Worm (Caenorhabditis elegans) whole organism, late embryonic: Measurements from ENCODE around the gene fbxb-105.

Experiments used
- C08G9.2 ChIP-seq: sonication (generic microtip); optimal IDR thresholded peaks from 2 replicates; lab custom pipeline; 2016; ENCODE audit warnings: mild to moderate bottlenecking, missing genetic modification characterization, moderate library complexity, missing compliant biosample characterization
- C38D4.7 ChIP-seq: fragments of 200-800 bp; sonication (Bioruptor generic); optimal IDR thresholded peaks from 2 replicates; lab custom pipeline; 2018; ENCODE audit warnings: mild to moderate bottlenecking, missing genetic modification characterization, moderate library complexity, missing compliant biosample characterization
- F13H6.1 ChIP-seq: sonication (generic microtip); optimal IDR thresholded peaks from 2 replicates; lab custom pipeline; 2016; ENCODE audit warnings: missing genetic modification characterization, missing compliant biosample characterization
- K02D7.2 ChIP-seq: sonication (generic microtip); optimal IDR thresholded peaks from 2 replicates; lab custom pipeline; 2017; ENCODE audit warnings: mild to moderate bottlenecking, missing genetic modification characterization, missing compliant biosample characterization
- T23F11.4 ChIP-seq: fragments of 200-800 bp; sonication (Bioruptor generic); optimal IDR thresholded peaks from 2 replicates; lab custom pipeline; 2018; ENCODE audit warnings: mild to moderate bottlenecking, missing genetic modification characterization, missing compliant biosample characterization
- ahr-1 ChIP-seq: sonication (generic microtip); optimal IDR thresholded peaks from 2 replicates; lab custom pipeline; 2016; ENCODE audit warnings: missing genetic modification characterization, missing compliant biosample characterization
- ama-1 ChIP-seq: fragments of 150-350 bp; optimal IDR thresholded peaks from 2 replicates; lab custom pipeline; 2014
- ceh-14 ChIP-seq: sonication (generic microtip); optimal IDR thresholded peaks from 2 replicates; lab custom pipeline; 2016; ENCODE audit warnings: missing genotype, missing genetic modification characterization, missing compliant biosample characterization
- ceh-19 ChIP-seq: fragments of 200-800 bp; sonication (Bioruptor generic); optimal IDR thresholded peaks from 2 replicates; lab custom pipeline; 2018; ENCODE audit warnings: mild to moderate bottlenecking, missing genetic modification characterization, missing compliant biosample characterization
- ceh-2 ChIP-seq: sonication (generic microtip); optimal IDR thresholded peaks from 2 replicates; lab custom pipeline; 2016; ENCODE audit warnings: missing genotype, missing genetic modification characterization, missing compliant biosample characterization
- ceh-22 ChIP-seq: sonication (generic microtip); optimal IDR thresholded peaks from 2 replicates; lab custom pipeline; 2017; ENCODE audit warnings: missing biosample characterization, missing genetic modification characterization
- ceh-24 ChIP-seq: sonication (generic microtip); optimal IDR thresholded peaks from 2 replicates; lab custom pipeline; 2016; ENCODE audit warnings: mild to moderate bottlenecking, missing genetic modification characterization, missing compliant biosample characterization
- ceh-30 ChIP-seq: fragments of 150-350 bp; optimal IDR thresholded peaks from 2 replicates; lab custom pipeline; 2014; ENCODE audit warnings: missing biosample characterization, missing genetic modification characterization
- ceh-31 ChIP-seq: sonication (generic microtip); optimal IDR thresholded peaks from 2 replicates; lab custom pipeline; 2016; ENCODE audit warnings: missing genetic modification characterization, missing compliant biosample characterization
- ceh-6 ChIP-seq: fragments of 200-800 bp; sonication (Bioruptor generic); optimal IDR thresholded peaks from 2 replicates; lab custom pipeline; 2018; ENCODE audit warnings: mild to moderate bottlenecking, missing genetic modification characterization, missing compliant biosample characterization
- che-1 ChIP-seq: sonication (generic microtip); optimal IDR thresholded peaks from 2 replicates; lab custom pipeline; 2016; ENCODE audit warnings: mild to moderate bottlenecking, missing genetic modification characterization, missing compliant biosample characterization
- dve-1 ChIP-seq: sonication (generic microtip); optimal IDR thresholded peaks from 2 replicates; lab custom pipeline; 2017; ENCODE audit warnings: antibody characterized with exemption, mild to moderate bottlenecking, missing genetic modification characterization, missing compliant biosample characterization
- elt-2 ChIP-seq: sonication (generic microtip); optimal IDR thresholded peaks from 2 replicates; lab custom pipeline; 2016; ENCODE audit warnings: missing genetic modification reagents, missing genetic modification characterization, missing compliant biosample characterization
- ets-4 ChIP-seq: sonication (generic microtip); optimal IDR thresholded peaks from 2 replicates; lab custom pipeline; 2016; ENCODE audit warnings: missing genetic modification characterization, missing compliant biosample characterization
- fkh-10 ChIP-seq: fragments of 150-350 bp; optimal IDR thresholded peaks from 2 replicates; lab custom pipeline; 2014; ENCODE audit warnings: missing biosample characterization, missing genetic modification reagents, missing genetic modification characterization
- fkh-6 ChIP-seq: sonication (generic microtip); optimal IDR thresholded peaks from 2 replicates; lab custom pipeline; 2016; ENCODE audit warnings: missing genetic modification characterization, missing compliant biosample characterization
- hlh-13 ChIP-seq: fragments of 200-800 bp; sonication (Bioruptor generic); optimal IDR thresholded peaks from 2 replicates; lab custom pipeline; 2018; ENCODE audit warnings: mild to moderate bottlenecking, missing genetic modification characterization, missing compliant biosample characterization
- hlh-30 ChIP-seq: sonication (generic microtip); optimal IDR thresholded peaks from 2 replicates; lab custom pipeline; 2017; ENCODE audit warnings: antibody characterized with exemption, missing genetic modification characterization, missing compliant biosample characterization; ENCODE audit not compliant: insufficient read depth
- hlh-6 ChIP-seq: sonication (generic microtip); optimal IDR thresholded peaks from 2 replicates; lab custom pipeline; 2016; ENCODE audit warnings: missing genotype, missing genetic modification characterization, missing compliant biosample characterization
- hlh-8 ChIP-seq: sonication (generic microtip); optimal IDR thresholded peaks from 2 replicates; lab custom pipeline; 2016; ENCODE audit warnings: missing genotype, missing genetic modification characterization, missing compliant biosample characterization
- lim-6 ChIP-seq: sonication (generic microtip); optimal IDR thresholded peaks from 2 replicates; lab custom pipeline; 2016; ENCODE audit warnings: missing genetic modification characterization, missing compliant biosample characterization
- lin-11 ChIP-seq: fragments of 200-800 bp; sonication (Bioruptor generic); optimal IDR thresholded peaks from 2 replicates; lab custom pipeline; 2018; ENCODE audit warnings: mild to moderate bottlenecking, missing genetic modification characterization, missing compliant biosample characterization
- mec-3 ChIP-seq: sonication (generic microtip); optimal IDR thresholded peaks from 2 replicates; lab custom pipeline; 2016; ENCODE audit warnings: borderline replicate concordance, missing genetic modification characterization, missing compliant biosample characterization
- nfya-1 ChIP-seq: sonication (generic microtip); optimal IDR thresholded peaks from 2 replicates; lab custom pipeline; 2017; ENCODE audit warnings: missing genetic modification characterization, mild to moderate bottlenecking, missing compliant biosample characterization, antibody characterized with exemption, moderate library complexity
- nhr-11 ChIP-seq: fragments of 150-350 bp; optimal IDR thresholded peaks from 2 replicates; lab custom pipeline; 2014; ENCODE audit warnings: missing biosample characterization, missing genetic modification characterization
- pat-9 ChIP-seq: fragments of 200-800 bp; sonication (Bioruptor generic); optimal IDR thresholded peaks from 2 replicates; lab custom pipeline; 2018; ENCODE audit warnings: mild to moderate bottlenecking, missing genetic modification characterization, moderate library complexity, missing compliant biosample characterization
- sdc-2 ChIP-seq: sonication (generic microtip); optimal IDR thresholded peaks from 2 replicates; lab custom pipeline; 2016; ENCODE audit warnings: missing genotype, missing genetic modification characterization, missing compliant biosample characterization
- ttx-3 ChIP-seq: sonication (generic microtip); optimal IDR thresholded peaks from 2 replicates; lab custom pipeline; 2016; ENCODE audit warnings: missing genetic modification reagents, missing genetic modification characterization, missing compliant biosample characterization
- unc-42 ChIP-seq: sonication (generic microtip); optimal IDR thresholded peaks from 2 replicates; lab custom pipeline; 2016; ENCODE audit warnings: missing genotype, missing genetic modification characterization, missing compliant biosample characterization
- unc-86 ChIP-seq: sonication (generic microtip); optimal IDR thresholded peaks from 2 replicates; lab custom pipeline; 2016; ENCODE audit warnings: missing genetic modification characterization, missing compliant biosample characterization
- ztf-16 ChIP-seq: sonication (generic microtip); optimal IDR thresholded peaks from 2 replicates; lab custom pipeline; 2017; ENCODE audit warnings: missing genetic modification characterization, missing compliant biosample characterization

The fbxb-105 gene

DNA sequence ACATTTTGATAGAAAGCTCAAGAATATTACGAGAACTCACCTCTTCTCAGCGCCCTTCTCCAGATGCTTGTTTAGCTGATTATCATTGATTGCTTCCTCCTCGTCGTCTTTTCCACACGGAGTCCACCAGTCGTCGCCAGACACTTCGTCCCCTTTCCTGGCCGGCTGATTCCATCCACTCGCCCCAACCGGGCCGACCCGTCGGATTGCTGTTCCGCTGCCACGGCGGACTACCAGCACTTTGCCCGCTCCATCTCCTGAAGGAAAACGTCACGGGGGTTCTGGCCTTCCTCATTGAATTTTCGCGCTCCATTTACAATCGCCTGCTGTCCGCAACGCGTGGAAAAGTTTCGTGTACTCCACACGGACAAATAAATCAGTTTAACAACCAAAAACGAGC, 12.7 kb upstream of the fbxb-105 start:
- TF ChIP-seq mec-3 (tag; lab: Kevin White, UChicago) = no peak
- TF ChIP-seq C38D4.7 (GFP tag; lab: Kevin White, UChicago) = no peak
- TF ChIP-seq ttx-3 (tag; lab: Kevin White, UChicago) = no peak
- TF ChIP-seq ceh-19 (GFP tag; lab: Kevin White, UChicago) = no peak
- TF ChIP-seq hlh-13 (GFP tag; lab: Kevin White, UChicago) = no peak
- TF ChIP-seq elt-2 (tag; lab: Kevin White, UChicago) = no peak

DNA sequence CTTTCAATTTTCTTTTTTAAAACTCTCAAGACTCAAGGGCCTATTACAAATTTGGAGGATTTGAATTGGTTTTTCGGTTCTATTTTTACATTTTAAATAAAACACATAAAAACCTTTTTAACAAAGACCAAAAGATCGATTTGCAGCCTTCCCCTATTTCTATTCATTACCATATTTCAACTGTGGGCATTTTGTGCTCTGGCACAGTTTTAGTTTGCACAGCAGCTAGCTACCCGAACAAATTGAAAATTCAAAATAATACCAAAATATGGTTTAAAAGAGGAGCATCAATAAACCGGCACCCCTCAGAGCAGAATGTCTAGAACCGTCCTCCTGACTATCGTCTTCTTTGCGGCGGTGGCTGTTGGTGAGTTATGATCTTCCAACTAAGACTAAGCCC, 10.7 kb upstream of the fbxb-105 start, which contains the start of gene F08D12.2:
TSS of gene F08D12.2 (plus strand) at position 301 of the 400 bp plus-strand sequence.
- TF ChIP-seq che-1 (tag; lab: Kevin White, UChicago) (no peak), dve-1 (tag; lab: Kevin White, UChicago) (no peak), fkh-6 (tag; lab: Kevin White, UChicago) (no peak), ceh-6 (GFP tag; lab: Kevin White, UChicago) (no peak), pat-9 (no peak), hlh-8 (no peak), lim-6 (no peak), C08G9.2 (tag; lab: Kevin White, UChicago) (no peak)
- TF ChIP-seq, all 69 proteins: peak for 0

DNA sequence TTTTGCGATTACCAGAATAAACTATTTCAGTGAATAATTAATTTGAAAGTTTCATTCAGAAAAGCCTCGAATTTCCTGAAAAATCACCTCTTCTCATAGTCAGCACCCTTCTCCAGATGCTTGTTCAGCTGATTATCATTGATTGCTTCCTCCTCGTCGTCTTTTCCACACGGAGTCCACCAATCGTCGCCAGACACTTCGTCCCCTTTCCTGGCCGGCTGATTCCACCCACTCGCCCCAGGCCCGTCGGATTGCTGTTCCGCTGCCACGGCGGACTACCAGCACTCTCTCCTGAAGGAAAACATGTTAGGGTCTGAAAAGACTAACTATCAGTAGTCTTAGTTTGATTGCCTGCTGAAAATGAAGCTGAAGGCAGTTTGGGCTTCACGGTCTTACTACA, 10.1 kb upstream of the fbxb-105 start:
- no peak for TF ChIP-seq ceh-14
- TF ChIP-seq mec-3 (tag; lab: Kevin White, UChicago) = no peak
- no peak for TF ChIP-seq nhr-11 (tag; lab: Kevin White, UChicago)
- no peak for TF ChIP-seq ets-4 (tag; lab: Kevin White, UChicago)
- no peak for TF ChIP-seq ceh-24 (tag; lab: Kevin White, UChicago)
- TF ChIP-seq fkh-10 = no peak
- TF ChIP-seq nfya-1 (tag; lab: Kevin White, UChicago) = no peak
- no peak for TF ChIP-seq ceh-31 (tag; lab: Kevin White, UChicago)
- no peak for TF ChIP-seq ceh-30 (tag; lab: Kevin White, UChicago)
- TF ChIP-seq F13H6.1 (tag; lab: Kevin White, UChicago) = no peak
- TF ChIP-seq sdc-2 (tag; lab: Kevin White, UChicago) = no peak
- no peak for TF ChIP-seq unc-42 (tag; lab: Kevin White, UChicago)
- TF ChIP-seq hlh-30 (tag; lab: Kevin White, UChicago) = no peak
- no peak for TF ChIP-seq ceh-19 (GFP tag; lab: Kevin White, UChicago)
- TF ChIP-seq T23F11.4 = no peak
- TF ChIP-seq ceh-2 (tag; lab: Kevin White, UChicago) = no peak
- TF ChIP-seq ttx-3 (tag; lab: Kevin White, UChicago) = no peak
- no peak for TF ChIP-seq hlh-6 (tag; lab: Kevin White, UChicago)

DNA sequence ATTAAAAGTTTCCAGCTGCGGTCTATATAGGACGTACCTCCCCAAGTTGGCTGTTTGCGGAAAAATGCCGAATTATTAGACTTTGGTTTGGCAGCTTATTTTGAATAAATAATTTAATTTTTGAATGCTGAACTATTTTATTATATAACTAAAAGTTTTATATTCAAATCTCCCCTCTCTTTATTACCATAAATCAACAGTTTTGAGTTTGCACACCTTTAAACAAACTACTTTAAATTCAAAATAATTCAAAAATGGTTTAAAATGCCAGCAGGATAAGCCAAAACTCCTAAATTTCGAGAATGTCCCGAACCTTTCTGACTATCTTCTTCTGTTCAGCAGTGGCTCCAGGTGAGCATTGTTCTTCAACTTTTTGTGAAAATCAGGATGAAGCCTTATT, 8.6 kb upstream of the fbxb-105 start, which contains the start of gene F08D12.3:
TSS of gene F08D12.3 (plus strand) at position 301 of the 400 bp plus-strand sequence.
- no peak for TF ChIP-seq ets-4 (tag; lab: Kevin White, UChicago)

DNA sequence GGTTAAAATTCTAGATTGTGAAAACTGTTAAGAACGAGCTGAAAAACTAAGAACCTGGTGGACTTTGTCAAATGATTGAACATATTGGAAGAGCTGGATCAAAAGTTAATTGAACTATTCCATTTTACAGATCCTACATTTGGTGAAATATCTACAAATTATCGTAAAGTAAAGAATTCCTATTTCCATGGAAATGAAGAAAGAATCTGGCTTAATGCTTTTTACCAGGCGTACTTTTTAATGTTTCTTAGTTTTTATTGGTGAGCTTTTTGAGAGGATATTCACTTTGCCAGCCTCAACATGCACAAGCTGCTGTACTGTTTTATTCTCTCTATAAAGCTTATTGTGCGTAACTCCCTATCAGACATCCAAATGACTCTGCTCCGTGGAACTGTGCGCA, 7.2 kb upstream of the fbxb-105 start, which contains the start of gene F08D12.4:
TSS of gene F08D12.4 (plus strand) at position 301 of the 400 bp plus-strand sequence.
- TF ChIP-seq ceh-30 (tag; lab: Kevin White, UChicago) = no peak
- no peak for TF ChIP-seq ahr-1
- no peak for TF ChIP-seq dve-1 (tag; lab: Kevin White, UChicago)
- TF ChIP-seq lin-11 (tag; lab: Kevin White, UChicago) = no peak
- TF ChIP-seq ama-1 (lab: Kevin White, UChicago) = no peak
- TF ChIP-seq ceh-14 = no peak
- TF ChIP-seq K02D7.2 = no peak
- TF ChIP-seq ceh-22 (tag; lab: Kevin White, UChicago) = no peak
- no peak for TF ChIP-seq ztf-16 (tag; lab: Kevin White, UChicago)
- TF ChIP-seq ceh-19 (GFP tag; lab: Kevin White, UChicago) = no peak
- TF ChIP-seq T23F11.4 = no peak
- TF ChIP-seq unc-86 (tag; lab: Kevin White, UChicago) = no peak
